Fruit fly (Drosophila melanogaster) whole organism, wandering third instar larva: ENCODE results near the gene CG7985.

Experiments
- Dif ChIP-seq: fragments of 200-275, 200-300 bp; sonication (Bioruptor generic); optimal IDR thresholded peaks from 2 replicates; lab custom pipeline; 2018; ENCODE audit warnings: missing biosample characterization, missing genetic modification characterization; ENCODE audit not compliant: partially characterized antibody
- Hr78 ChIP-seq: fragments of >200 bp; optimal IDR thresholded peaks from 2 replicates; lab custom pipeline; 2017; ENCODE audit warnings: missing biosample characterization, missing genetic modification characterization
- N ChIP-seq: fragments of >200 bp; optimal IDR thresholded peaks from 2 replicates; lab custom pipeline; 2018; ENCODE audit warnings: missing biosample characterization, missing external identifiers, missing genetic modification characterization
- OdsH ChIP-seq: fragments of 200-800 bp; sonication (Bioruptor generic); optimal IDR thresholded peaks from 2 replicates; lab custom pipeline; 2016; ENCODE audit warnings: missing biosample characterization, mild to moderate bottlenecking, missing genetic modification characterization
- Rel ChIP-seq, 2 experiments: fragments of 200-800 bp; sonication (Bioruptor generic) in 1 of 2; optimal IDR thresholded peaks; 2 replicates in 1 of 2; 3 replicates in 1 of 2; lab custom pipeline; 2016 to 2019; ENCODE audit warnings: mild to moderate bottlenecking in 2 of 2, missing biosample characterization in 2 of 2, missing genetic modification characterization in 2 of 2, moderate library complexity in 1 of 2
- br ChIP-seq: fragments of 200-800 bp; sonication (Bioruptor generic); optimal IDR thresholded peaks from 2 replicates; lab custom pipeline; 2016; ENCODE audit warnings: missing biosample characterization, missing genetic modification characterization
- brk ChIP-seq: fragments of 200-800 bp; sonication (Bioruptor generic); optimal IDR thresholded peaks from 2 replicates; lab custom pipeline; 2016; ENCODE audit warnings: missing biosample characterization, mild to moderate bottlenecking, missing genetic modification characterization
- dl ChIP-seq, 2 experiments: fragments of 175-275, 200-275 bp in 1 of 2; fragments of 200-275 bp in 1 of 2; sonication (Bioruptor generic); optimal IDR thresholded peaks; lab custom pipeline; 2018; ENCODE audit warnings: mild to moderate bottlenecking in 2 of 2, missing biosample characterization in 2 of 2, missing genetic modification characterization in 2 of 2, moderate library complexity in 2 of 2; ENCODE audit not compliant: partially characterized antibody in 2 of 2, insufficient read depth in 1 of 2
- fru ChIP-seq: fragments of 200-800 bp; sonication (Bioruptor generic); optimal IDR thresholded peaks from 3 replicates; lab custom pipeline; 2016; ENCODE audit warnings: missing biosample characterization, mild to moderate bottlenecking, missing genetic modification characterization
- pan ChIP-seq: fragments of >200 bp; optimal IDR thresholded peaks from 2 replicates; lab custom pipeline; 2017
- sage ChIP-seq: fragments of 200-800 bp; sonication (Bioruptor generic); optimal IDR thresholded peaks from 2 replicates; lab custom pipeline; 2016; ENCODE audit warnings: missing biosample characterization, mild to moderate bottlenecking, missing genetic modification characterization

- no peak for TF ChIP-seq OdsH
- no peak for TF ChIP-seq Dif (GFP tag; lab: Kevin White, UChicago)
- no peak for TF ChIP-seq brk (GFP tag; lab: Kevin White, UChicago)
- TF ChIP-seq pan (lab: Kevin White, UChicago): no peak
- TF ChIP-seq Hr78: no peak
- TF ChIP-seq br (GFP tag; lab: Kevin White, UChicago): no peak
- no peak for TF ChIP-seq Rel (GFP tag; optimal IDR thresholded peaks at IDR 0.05; lab: Kevin White, UChicago)
- TF ChIP-seq Rel (tag; optimal IDR thresholded peaks at IDR 0.05; lab: Kevin White, UChicago): no peak
- no peak for TF ChIP-seq sage (GFP tag; lab: Kevin White, UChicago)
- no peak for TF ChIP-seq N (GFP tag; lab: Kevin White, UChicago)
- no peak for TF ChIP-seq dl (GFP tag; optimal IDR thresholded peaks at IDR 0.05; lab: Kevin White, UChicago; ENCODE audit: insufficient read depth in 1 of 2, partially characterized antibody in 2 of 2)
- TF ChIP-seq fru (GFP tag; lab: Kevin White, UChicago): no peak
Observed at dm6 chr3R:18230229-18230628, 30.6 kb downstream of the CG7985 start.
